Fruit fly (Drosophila melanogaster) Kc167 (cell line): ENCODE data around the gene Cks85A.

Experiments
- Myc ChIP-seq: fragments of >200 bp; optimal IDR thresholded peaks from 2 replicates; lab custom pipeline; 2017; ENCODE audit warnings: missing external identifiers
- h ChIP-seq: fragments of >200 bp; optimal IDR thresholded peaks from 3 replicates; lab custom pipeline; 2018; ENCODE audit warnings: missing external identifiers
- psq ChIP-seq: fragments of >200 bp; optimal IDR thresholded peaks from 2 replicates; lab custom pipeline; 2017; ENCODE audit warnings: missing external identifiers
- ttk ChIP-seq: sonication (Bioruptor generic); optimal IDR thresholded peaks from 2 replicates; lab custom pipeline; 2017; ENCODE audit warnings: missing external identifiers

DNA sequence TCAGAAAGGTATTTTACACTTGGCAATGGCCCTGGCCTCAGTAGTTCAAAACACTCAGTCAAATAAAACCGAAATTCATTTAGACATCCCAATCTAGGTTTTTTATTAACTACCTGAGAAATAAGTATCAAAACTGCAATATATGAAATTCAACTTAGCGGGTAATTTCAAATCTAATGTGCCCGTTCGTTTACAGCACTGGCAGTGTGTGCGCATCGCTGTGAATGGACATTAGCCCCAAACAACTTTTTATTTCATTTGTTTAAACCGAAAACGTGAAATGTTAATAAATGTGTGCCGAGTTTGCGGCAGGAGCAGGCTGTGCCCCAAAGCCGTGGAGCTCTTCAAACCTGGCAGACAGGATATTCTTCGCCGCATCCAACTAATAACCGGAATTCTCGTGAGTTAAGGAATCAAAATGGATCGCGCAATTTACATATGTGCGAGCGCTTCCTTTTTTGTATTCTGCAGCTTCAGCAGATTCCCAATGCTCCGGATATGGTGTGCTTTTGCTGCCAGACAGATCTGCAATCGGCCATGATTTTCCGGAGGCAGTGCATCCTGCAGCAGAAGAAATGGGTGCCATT lies 4.8 kb upstream of the Cks85A start, which contains the start of gene nom:
- TF ChIP-seq Myc (lab: Kevin White, UChicago) (no peak), psq (no peak), ttk (no peak), h (no peak)
